Worm (Caenorhabditis elegans) whole organism, L1 larva: ENCODE measurements around the gene ddx-15.

Experiments
- C16A3.4 ChIP-seq: fragments of 150-350 bp; optimal IDR thresholded peaks from 2 replicates; lab custom pipeline; 2014; ENCODE audit warnings: missing biosample characterization, missing genetic modification characterization
- C34B4.2 ChIP-seq: sonication (generic microtip); optimal IDR thresholded peaks from 2 replicates; lab custom pipeline; 2017; ENCODE audit warnings: mild to moderate bottlenecking, missing genetic modification characterization, missing compliant biosample characterization
- F16B12.6 ChIP-seq: fragments of 150-350 bp; optimal IDR thresholded peaks from 2 replicates; lab custom pipeline; 2014; ENCODE audit warnings: missing biosample characterization, missing genetic modification characterization
- alr-1 ChIP-seq: fragments of 200-800 bp; sonication (Bioruptor generic); optimal IDR thresholded peaks from 2 replicates; lab custom pipeline; 2018; ENCODE audit warnings: borderline replicate concordance, mild to moderate bottlenecking, missing genetic modification characterization, missing compliant biosample characterization
- aly-2 ChIP-seq: fragments of 150-350 bp; optimal IDR thresholded peaks from 2 replicates; lab custom pipeline; 2014; ENCODE audit warnings: missing biosample characterization, missing genetic modification characterization
- ama-1 ChIP-seq: fragments of 150-350 bp; optimal IDR thresholded peaks from 2 replicates; lab custom pipeline; 2014
- blmp-1 ChIP-seq: fragments of 150-350 bp; optimal IDR thresholded peaks from 2 replicates; lab custom pipeline; 2014; ENCODE audit warnings: missing biosample characterization, missing genetic modification characterization
- ceh-8 ChIP-seq: fragments of 200-800 bp; sonication (Bioruptor generic); optimal IDR thresholded peaks from 2 replicates; lab custom pipeline; 2018; ENCODE audit warnings: mild to moderate bottlenecking, missing genetic modification characterization, moderate library complexity, missing compliant biosample characterization
- ceh-88 ChIP-seq: fragments of 200-800 bp; sonication (Bioruptor generic); IDR thresholded peaks from 2 replicates; pipeline ENCODE4 v1.3.6; 2022; ENCODE audit warnings: missing genetic modification characterization, missing compliant biosample characterization
- dpl-1 ChIP-seq, 3 experiments: fragments of 150-350 bp in 2 of 3; sonication (generic microtip) in 1 of 3; optimal IDR thresholded peaks; 2 replicates each; lab custom pipeline; 2014 to 2017; ENCODE audit warnings: missing biosample characterization in 3 of 3, missing genetic modification characterization in 3 of 3, missing genetic modification reagents in 3 of 3
- dsc-1 ChIP-seq: sonication (generic microtip); optimal IDR thresholded peaks from 2 replicates; lab custom pipeline; 2016; ENCODE audit warnings: mild to moderate bottlenecking, missing genetic modification characterization, missing compliant biosample characterization
- efl-1 ChIP-seq, 4 experiments: fragments of 150-350 bp; optimal IDR thresholded peaks in 3 of 4; peaks in 1 of 4; 1 replicate in 1 of 4; 2 replicates in 3 of 4; lab custom pipeline; 2014; ENCODE audit warnings: missing biosample characterization in 2 of 4, missing genetic modification characterization in 2 of 4, missing genetic modification reagents in 2 of 4
- efl-3 ChIP-seq: fragments of 200-800 bp; sonication (Bioruptor generic); optimal IDR thresholded peaks from 2 replicates; lab custom pipeline; 2018; ENCODE audit warnings: mild to moderate bottlenecking, missing genetic modification characterization, missing compliant biosample characterization
- elt-2 ChIP-seq: sonication (generic microtip); optimal IDR thresholded peaks from 2 replicates; lab custom pipeline; 2016; ENCODE audit warnings: missing genetic modification characterization, mild to moderate bottlenecking, inconsistent platforms, missing compliant biosample characterization, missing genetic modification reagents
- fkh-4 ChIP-seq: sonication (generic microtip); optimal IDR thresholded peaks from 2 replicates; lab custom pipeline; 2016; ENCODE audit warnings: missing compliant biosample characterization, missing genetic modification characterization, borderline replicate concordance
- fkh-8 ChIP-seq: sonication (generic microtip); optimal IDR thresholded peaks from 2 replicates; lab custom pipeline; 2016; ENCODE audit warnings: mild to moderate bottlenecking, missing genetic modification characterization, missing compliant biosample characterization
- fos-1 ChIP-seq: fragments of 150-350 bp; optimal IDR thresholded peaks from 2 replicates; lab custom pipeline; 2014; ENCODE audit warnings: missing biosample characterization, missing genetic modification characterization
- hlh-17 ChIP-seq: fragments of 200-800 bp; sonication (Bioruptor generic); optimal IDR thresholded peaks from 2 replicates; lab custom pipeline; 2018; ENCODE audit warnings: missing genetic modification characterization, mild to moderate bottlenecking, missing compliant biosample characterization, moderate library complexity, borderline replicate concordance
- isw-1 ChIP-seq: fragments of 200-800 bp; sonication (Bioruptor generic); IDR thresholded peaks from 2 replicates; pipeline ENCODE4 v1.3.6; 2022; ENCODE audit warnings: missing genetic modification characterization, missing compliant biosample characterization
- lin-14 ChIP-seq: fragments of 200-800 bp; sonication (Bioruptor generic); optimal IDR thresholded peaks from 2 replicates; lab custom pipeline; 2018; ENCODE audit warnings: mild to moderate bottlenecking, missing genetic modification characterization, moderate library complexity, missing compliant biosample characterization
- lin-15B ChIP-seq: fragments of 150-350 bp; sonication (generic microtip); optimal IDR thresholded peaks from 3 replicates; lab custom pipeline; 2014; ENCODE audit warnings: missing biosample characterization, missing genetic modification characterization
- lin-35 ChIP-seq, 2 experiments: fragments of 150-350 bp; optimal IDR thresholded peaks; 2 replicates each; lab custom pipeline; 2014; ENCODE audit warnings: missing biosample characterization in 2 of 2, missing genetic modification characterization in 2 of 2, missing genetic modification reagents in 2 of 2
- lin-39 ChIP-seq: fragments of 150-350 bp; optimal IDR thresholded peaks from 2 replicates; lab custom pipeline; 2014; ENCODE audit warnings: missing biosample characterization, missing genetic modification reagents, missing genetic modification characterization
- lir-3 ChIP-seq: sonication (generic microtip); optimal IDR thresholded peaks from 2 replicates; lab custom pipeline; 2016; ENCODE audit warnings: mild to moderate bottlenecking, missing genetic modification characterization, moderate library complexity, missing compliant biosample characterization; ENCODE audit not compliant: poor library complexity
- mab-9 ChIP-seq: fragments of 200-800 bp; sonication (Bioruptor generic); IDR thresholded peaks from 2 replicates; pipeline ENCODE4 v1.3.6; 2022; ENCODE audit warnings: missing genetic modification reagents, missing genetic modification characterization, missing compliant biosample characterization
- mef-2 ChIP-seq: fragments of 150-350 bp; optimal IDR thresholded peaks from 2 replicates; lab custom pipeline; 2014; ENCODE audit warnings: missing biosample characterization, missing genetic modification characterization
- nhr-12 ChIP-seq: sonication (generic microtip); optimal IDR thresholded peaks from 2 replicates; lab custom pipeline; 2017; ENCODE audit warnings: missing biosample characterization, missing genetic modification characterization
- nhr-19 ChIP-seq: fragments of 200-800 bp; sonication (Bioruptor generic); conservative IDR thresholded peaks from 2 replicates; pipeline ENCODE4 v1.3.6; 2022; ENCODE audit warnings: missing genetic modification characterization, missing compliant biosample characterization
- nhr-20 ChIP-seq: sonication (generic microtip); optimal IDR thresholded peaks from 2 replicates; lab custom pipeline; 2016; ENCODE audit warnings: mild to moderate bottlenecking, missing genetic modification characterization, missing compliant biosample characterization
- nhr-237 ChIP-seq: fragments of 150-350 bp; optimal IDR thresholded peaks from 2 replicates; lab custom pipeline; 2014; ENCODE audit warnings: missing biosample characterization, missing genetic modification characterization
- nhr-47 ChIP-seq: sonication (generic microtip); optimal IDR thresholded peaks from 2 replicates; lab custom pipeline; 2016; ENCODE audit warnings: mild to moderate bottlenecking, missing genetic modification characterization, moderate library complexity, missing compliant biosample characterization
- nhr-71 ChIP-seq: sonication (generic microtip); optimal IDR thresholded peaks from 2 replicates; lab custom pipeline; 2016; ENCODE audit warnings: mild to moderate bottlenecking, missing genetic modification characterization, moderate library complexity, missing compliant biosample characterization
- nhr-77 ChIP-seq: fragments of 150-350 bp; optimal IDR thresholded peaks from 2 replicates; lab custom pipeline; 2014; ENCODE audit warnings: missing biosample characterization, missing genetic modification characterization
- nhr-85 ChIP-seq: sonication (generic microtip); peaks from one replicate; lab custom pipeline; 2016; ENCODE audit warnings: missing genetic modification characterization, inconsistent platforms, missing compliant biosample characterization
- nhr-90 ChIP-seq: sonication (generic microtip); optimal IDR thresholded peaks from 2 replicates; lab custom pipeline; 2016; ENCODE audit warnings: mild to moderate bottlenecking, missing genetic modification characterization, missing compliant biosample characterization; ENCODE audit not compliant: poor library complexity
- pag-3 ChIP-seq: sonication (generic microtip); optimal IDR thresholded peaks from 2 replicates; lab custom pipeline; 2017; ENCODE audit warnings: missing genetic modification characterization, mild to moderate bottlenecking, missing compliant biosample characterization, antibody characterized with exemption, borderline replicate concordance; ENCODE audit not compliant: insufficient read depth
- pqm-1 ChIP-seq: sonication (generic microtip); optimal IDR thresholded peaks from 3 replicates; lab custom pipeline; 2017; ENCODE audit warnings: missing biosample characterization, missing genetic modification characterization
- skn-1 ChIP-seq: fragments of 150-350 bp; optimal IDR thresholded peaks from 2 replicates; lab custom pipeline; 2014; ENCODE audit warnings: missing biosample characterization, missing genetic modification characterization
- snu-23 ChIP-seq: sonication (generic microtip); optimal IDR thresholded peaks from 2 replicates; lab custom pipeline; 2016; ENCODE audit warnings: missing genetic modification characterization, missing compliant biosample characterization
- sptf-1 ChIP-seq: fragments of 150-350 bp; optimal IDR thresholded peaks from 2 replicates; lab custom pipeline; 2014; ENCODE audit warnings: missing biosample characterization, missing genetic modification characterization
- sup-37 ChIP-seq: fragments of 200-800 bp; sonication (Bioruptor generic); optimal IDR thresholded peaks from 2 replicates; lab custom pipeline; 2018; ENCODE audit warnings: mild to moderate bottlenecking, missing genetic modification characterization, missing compliant biosample characterization
- swsn-7 ChIP-seq: sonication (generic microtip); optimal IDR thresholded peaks from 2 replicates; lab custom pipeline; 2016; ENCODE audit warnings: missing genetic modification characterization, missing compliant biosample characterization
- tbx-2 ChIP-seq: sonication (generic microtip); optimal IDR thresholded peaks from 2 replicates; lab custom pipeline; 2016; ENCODE audit warnings: missing genetic modification characterization, missing compliant biosample characterization
- tlp-1 ChIP-seq: fragments of 150-350 bp; optimal IDR thresholded peaks from 2 replicates; lab custom pipeline; 2014; ENCODE audit warnings: missing biosample characterization, missing genetic modification characterization
- unc-130 ChIP-seq: fragments of 150-350 bp; optimal IDR thresholded peaks from 2 replicates; lab custom pipeline; 2017; ENCODE audit warnings: missing biosample characterization, missing genetic modification characterization, inconsistent platforms
- unc-30 ChIP-seq: sonication (generic microtip); optimal IDR thresholded peaks from 2 replicates; lab custom pipeline; 2017; ENCODE audit warnings: missing biosample characterization, missing genetic modification characterization
- xbp-1 ChIP-seq: sonication (generic microtip); optimal IDR thresholded peaks from 2 replicates; lab custom pipeline; 2016; ENCODE audit warnings: missing genetic modification characterization, missing compliant biosample characterization
- zag-1 ChIP-seq: fragments of 150-350 bp; optimal IDR thresholded peaks from 2 replicates; lab custom pipeline; 2014; ENCODE audit warnings: missing biosample characterization, missing genetic modification characterization
- ztf-4 ChIP-seq: fragments of 150-350 bp; optimal IDR thresholded peaks from 2 replicates; lab custom pipeline; 2014; ENCODE audit warnings: missing biosample characterization, missing genetic modification characterization

The ddx-15 gene

ce11 chrIII:5552072-5552667 is 39.3 kb downstream of the ddx-15 start, which contains the start of gene F09F7.6 (continued):
- TF ChIP-seq pqm-1 (tag; lab: Kevin White, UChicago) (no peak), lin-15B (no peak), swsn-7 (tag; lab: Kevin White, UChicago) (peak; percentile 46), ceh-8 (GFP tag; lab: Kevin White, UChicago) (no peak), mef-2 (tag; lab: Kevin White, UChicago) (no peak), sptf-1 (tag; lab: Kevin White, UChicago) (no peak), mab-9 (GFP tag; lab: Robert Waterston, UW) (no peak), xbp-1 (tag; lab: Kevin White, UChicago) (peak; percentile 27), tlp-1 (tag; lab: Kevin White, UChicago) (no peak), fkh-8 (tag; lab: Kevin White, UChicago) (no peak), nhr-77 (tag; lab: Kevin White, UChicago) (no peak), blmp-1 (peak; percentile 44), nhr-71 (tag; lab: Kevin White, UChicago) (peak; percentile 95), tbx-2 (tag; lab: Kevin White, UChicago) (peak; percentile 81), fos-1 (tag; lab: Kevin White, UChicago) (no peak), ceh-88 (GFP tag; lab: Robert Waterston, UW) (no peak), ztf-4 (peak; percentile 51), nhr-237 (tag; lab: Kevin White, UChicago) (no peak), unc-130 (tag; lab: Kevin White, UChicago) (peak; percentile 89), unc-30 (tag; lab: Kevin White, UChicago) (no peak), nhr-85 (tag; lab: Kevin White, UChicago) (peak; percentile 98), alr-1 (tag; lab: Kevin White, UChicago) (no peak), fkh-4 (tag; lab: Kevin White, UChicago) (no peak), snu-23 (GFP tag; lab: Kevin White, UChicago) (peak; percentile 93), lin-14 (GFP tag; lab: Kevin White, UChicago) (peak; percentile 89), dsc-1 (tag; lab: Kevin White, UChicago) (peak; percentile 41), hlh-17 (GFP tag; lab: Kevin White, UChicago) (no peak), pag-3 (tag; lab: Kevin White, UChicago) (no peak), dpl-1 (GFP tag; optimal IDR thresholded peaks at IDR 0.05; lab: Kevin White, UChicago) (peak in 2 of 3 experiments; percentile 21 to 42), efl-3 (no peak), lir-3 (peak; percentile 72), C16A3.4 (peak; percentile 74), F16B12.6 (no peak), nhr-12 (tag; lab: Kevin White, UChicago) (no peak), aly-2 (tag; lab: Kevin White, UChicago) (no peak), C34B4.2 (no peak), skn-1 (tag; lab: Kevin White, UChicago) (no peak), sup-37 (GFP tag; lab: Kevin White, UChicago) (no peak), isw-1 (GFP tag; lab: Robert Waterston, UW) (no peak)

- TF ChIP-seq ceh-8 (GFP tag; lab: Kevin White, UChicago) (no peak), nhr-90 (tag; lab: Kevin White, UChicago) (peak; percentile 71), efl-1 (optimal IDR thresholded peaks at IDR 0.05; lab: Kevin White, UChicago) (no peak), efl-1 (GFP tag; optimal IDR thresholded peaks at IDR 0.05 in 1 of 2; lab: Kevin White, UChicago) (peak in 1 of 2 experiments; percentile 64), efl-3 (no peak), lin-39 (tag; lab: Kevin White, UChicago) (no peak), zag-1 (tag; lab: Kevin White, UChicago) (no peak), swsn-7 (tag; lab: Kevin White, UChicago) (peak; percentile 5), xbp-1 (tag; lab: Kevin White, UChicago) (peak; percentile 28), nhr-19 (GFP tag; lab: Robert Waterston, UW) (peak; percentile 45), nhr-20 (tag; lab: Kevin White, UChicago) (peak; percentile 89), tbx-2 (tag; lab: Kevin White, UChicago) (peak; percentile 40), nhr-47 (peak; percentile 51), snu-23 (GFP tag; lab: Kevin White, UChicago) (peak; percentile 16), dpl-1 (GFP tag; optimal IDR thresholded peaks at IDR 0.05; lab: Kevin White, UChicago) (no peak), ztf-4 (peak; percentile 20), ama-1 (peak; percentile 92), lir-3 (peak; percentile 43), elt-2 (tag; lab: Kevin White, UChicago) (peak; percentile 36), nhr-71 (tag; lab: Kevin White, UChicago) (peak; percentile 71), lin-35 (GFP tag; optimal IDR thresholded peaks at IDR 0.05; lab: Kevin White, UChicago) (peak in 1 of 2 experiments; percentile 22)
These were observed 40.7 kb downstream of the ddx-15 start for ce11 chrIII:5550844-5551243.
